Fruit fly (Drosophila melanogaster): ENCODE measurements around the gene CG34258.

DNA sequence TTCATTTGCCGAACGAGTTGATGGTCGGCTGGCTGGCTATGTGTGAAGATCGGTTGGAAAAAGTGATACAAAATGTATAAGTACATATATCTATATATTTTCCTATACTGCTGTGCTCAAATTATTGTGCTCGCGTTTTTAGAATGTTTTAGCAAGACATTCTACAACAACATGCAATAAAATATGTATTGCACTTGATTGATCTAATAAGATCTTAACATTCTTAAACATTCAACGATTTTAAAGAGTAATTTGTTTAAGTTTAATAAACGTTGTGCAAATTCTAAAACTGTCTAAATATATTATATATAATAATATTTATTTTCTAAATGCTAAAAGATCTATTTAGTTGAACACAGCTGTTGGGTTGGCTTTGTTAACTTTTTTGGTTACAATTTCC is 11.4 kb downstream of the CG34258 start:
- no peak for TF ChIP-seq CG13204 (GFP tag; optimal IDR thresholded peaks at IDR 0.05)
- TF ChIP-seq fd96Ca (GFP tag; IDR thresholded peaks at IDR 0.05) = no peak
- TF ChIP-seq CG12605 (GFP tag; IDR thresholded peaks at IDR 0.05) = no peak

Data from whole organism, pupa.